Worm (Caenorhabditis elegans) whole organism, L1 larva: ENCODE measurements around the gene T09F5.1.

ENCODE experiments used
- ceh-90 ChIP-seq: sonication (generic microtip); optimal IDR thresholded peaks from 2 replicates; lab custom pipeline; 2016; ENCODE audit warnings: missing genetic modification characterization, missing compliant biosample characterization
- efl-3 ChIP-seq: fragments of 200-800 bp; sonication (Bioruptor generic); optimal IDR thresholded peaks from 2 replicates; lab custom pipeline; 2018; ENCODE audit warnings: mild to moderate bottlenecking, missing genetic modification characterization, missing compliant biosample characterization
- mdl-1 ChIP-seq, 2 experiments: fragments of 150-350 bp; optimal IDR thresholded peaks; 2 replicates each; lab custom pipeline; 2014 to 2017; ENCODE audit warnings: missing biosample characterization in 2 of 2, missing genetic modification characterization in 2 of 2, inconsistent platforms in 1 of 2
- nhr-90 ChIP-seq: sonication (generic microtip); optimal IDR thresholded peaks from 2 replicates; lab custom pipeline; 2016; ENCODE audit warnings: mild to moderate bottlenecking, missing genetic modification characterization, missing compliant biosample characterization; ENCODE audit not compliant: poor library complexity
- rnt-1 ChIP-seq: sonication (generic microtip); optimal IDR thresholded peaks from 2 replicates; lab custom pipeline; 2016; ENCODE audit warnings: mild to moderate bottlenecking, missing genetic modification characterization, moderate library complexity, missing compliant biosample characterization
- sox-4 ChIP-seq: sonication (generic microtip); optimal IDR thresholded peaks from 2 replicates; lab custom pipeline; 2016; ENCODE audit warnings: missing genetic modification characterization, missing compliant biosample characterization
- unc-86 ChIP-seq: sonication (generic microtip); optimal IDR thresholded peaks from 2 replicates; lab custom pipeline; 2016; ENCODE audit warnings: missing genetic modification characterization, missing compliant biosample characterization
- vab-15 ChIP-seq: sonication (generic microtip); optimal IDR thresholded peaks from 2 replicates; lab custom pipeline; 2017; ENCODE audit warnings: missing genotype, mild to moderate bottlenecking, missing genetic modification characterization, missing compliant biosample characterization

ce11 chrV:15132423-15132822 lies 16.5 kb upstream of the T09F5.1 start, which contains the start of gene str-171:
- no peak for TF ChIP-seq ceh-90 (tag; lab: Kevin White, UChicago)
- TF ChIP-seq sox-4 (tag; lab: Kevin White, UChicago): no peak
- TF ChIP-seq unc-86: no peak
- no peak for TF ChIP-seq nhr-90
- no peak for TF ChIP-seq rnt-1 (tag; lab: Kevin White, UChicago)
- no peak for TF ChIP-seq efl-3 (GFP tag; lab: Kevin White, UChicago)
- TF ChIP-seq mdl-1 (tag; optimal IDR thresholded peaks at IDR 0.05; lab: Kevin White, UChicago): no peak
- no peak for TF ChIP-seq vab-15 (tag; lab: Kevin White, UChicago)
